4 worm cellular contexts compared by ENCODE assay signal in genomic region chrII:698453-698852, ce11.
TF ChIP-seq lines count a peak whose summit lies in the region.

No protein-coding gene starts in this region.

TF ChIP-seq in whole organism, L4 larva, 104 proteins besides CTCF, POLR2A, EP300 and RAD21:
- TF ChIP-seq egl-43 (GFP tag; IDR thresholded peaks at IDR 0.05; lab: Robert Waterston, UW): peak; percentile 59; the same call in 1 of the 2 replicates
- peak; percentile 44; the same call in 1 of the 2 replicates for TF ChIP-seq dmd-8 (GFP tag; IDR thresholded peaks at IDR 0.05; lab: Robert Waterston, UW)
- TF ChIP-seq ceh-44 (GFP tag; IDR thresholded peaks at IDR 0.05; lab: Robert Waterston, UW): 0 out of 2 replicates have a peak, but pooled peaks have one; percentile 13
- TF ChIP-seq lim-7 (GFP tag; IDR thresholded peaks at IDR 0.05; lab: Robert Waterston, UW): peak; percentile 42; the same call in 1 of the 2 replicates
- TF ChIP-seq saeg-2 (GFP tag; IDR thresholded peaks at IDR 0.05; lab: Robert Waterston, UW): 0 out of 2 replicates have a peak, but pooled peaks have one; percentile 33
- TF ChIP-seq set-16 (GFP tag; IDR thresholded peaks at IDR 0.05; lab: Robert Waterston, UW): peak; percentile 73
- 0 out of 2 replicates have a peak, but pooled peaks have one; percentile 12 for TF ChIP-seq D1046.2 (GFP tag; IDR thresholded peaks at IDR 0.05; lab: Robert Waterston, UW)

TF ChIP-seq in whole organism, early embryonic, 17 proteins besides CTCF, POLR2A, EP300 and RAD21:
- TF ChIP-seq scrt-1 (GFP tag; IDR thresholded peaks at IDR 0.05; lab: Robert Waterston, UW) (peak; percentile 53; the same call in 1 of the 2 replicates), sea-1 (GFP tag; conservative IDR thresholded peaks at IDR 0.05; lab: Robert Waterston, UW) (peak; percentile 46; the same call in 1 of the 2 replicates), tbx-11 (GFP tag; IDR thresholded peaks at IDR 0.05; lab: Robert Waterston, UW) (peak; percentile 56; the same call in 1 of the 2 replicates)

TF ChIP-seq in whole organism, midembryonic, 9 proteins besides CTCF, POLR2A, EP300 and RAD21:
- TF ChIP-seq tab-1 (GFP tag; IDR thresholded peaks at IDR 0.05; lab: Robert Waterston, UW) (0 out of 2 replicates have a peak, but pooled peaks have one; percentile 45), ztf-23 (GFP tag; IDR thresholded peaks at IDR 0.05; lab: Robert Waterston, UW) (peak; percentile 48; the same call in 1 of the 2 replicates)

TF ChIP-seq in whole organism, young adult, 124 proteins besides CTCF, POLR2A, EP300 and RAD21:
- TF ChIP-seq ztf-25 (GFP tag; IDR thresholded peaks at IDR 0.05; lab: Robert Waterston, UW) (0 out of 2 replicates have a peak, but pooled peaks have one; percentile 12), D2030.7 (GFP tag; IDR thresholded peaks at IDR 0.05; lab: Robert Waterston, UW) (peak; percentile 18; the same call in 1 of the 2 replicates), F37B4.10 (GFP tag; IDR thresholded peaks at IDR 0.05; lab: Robert Waterston, UW) (0 out of 2 replicates have a peak, but pooled peaks have one; percentile 44), aptf-2 (GFP tag; conservative IDR thresholded peaks at IDR 0.05; lab: Robert Waterston, UW) (peak; percentile 21; the same call in 1 of the 2 replicates), ceh-91 (GFP tag; IDR thresholded peaks at IDR 0.05; lab: Robert Waterston, UW) (peak; percentile 44), attf-6 (GFP tag; IDR thresholded peaks at IDR 0.05; lab: Robert Waterston, UW) (0 out of 2 replicates have a peak, but pooled peaks have one; percentile 45), lin-26 (GFP tag; IDR thresholded peaks at IDR 0.05; lab: Robert Waterston, UW) (0 out of 2 replicates have a peak, but pooled peaks have one; percentile 11), madf-6 (GFP tag; IDR thresholded peaks at IDR 0.05; lab: Robert Waterston, UW) (0 out of 2 replicates have a peak, but pooled peaks have one; percentile 36), egrh-3 (GFP tag; IDR thresholded peaks at IDR 0.05; lab: Robert Waterston, UW) (peak; percentile 50; the same call in 1 of the 2 replicates), F33H1.4 (GFP tag; IDR thresholded peaks at IDR 0.05; lab: Robert Waterston, UW) (peak; percentile 64; the same call in 1 of the 2 replicates)
TF ChIP-seq in whole organism, young adult: peak in this region for 10; not testable (repeated sequence) for 114.
